Fruit fly (Drosophila melanogaster): ENCODE measurements around the gene CG14286.

DNA sequence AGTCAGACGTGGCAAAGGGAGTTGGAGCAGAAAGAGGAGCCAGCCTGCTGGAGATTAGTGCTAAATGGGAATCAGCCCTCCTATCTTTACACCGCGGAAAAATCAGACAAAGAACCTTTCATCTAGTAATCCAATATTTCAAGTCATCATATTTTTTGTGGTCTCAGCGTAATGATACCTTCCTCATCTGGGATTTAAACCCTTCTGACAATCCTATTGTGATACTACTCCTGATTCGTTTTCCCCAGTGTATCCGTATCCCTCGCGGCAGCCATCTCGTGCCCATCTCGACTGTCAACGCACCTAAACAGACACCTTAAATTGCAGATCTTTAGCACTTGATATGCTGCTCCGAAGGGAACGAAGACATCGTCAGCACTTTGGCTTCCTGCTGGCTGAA is 25.5 kb upstream of the CG14286 start:
- no peak for TF ChIP-seq jim (GFP tag; optimal IDR thresholded peaks at IDR 0.05)
- TF ChIP-seq Dif (GFP tag; optimal IDR thresholded peaks at IDR 0.05; ENCODE audit: partially characterized antibody): no peak
- TF ChIP-seq N (GFP tag; optimal IDR thresholded peaks at IDR 0.05): no peak
- no peak for TF ChIP-seq tai (GFP tag; optimal IDR thresholded peaks at IDR 0.05)

All from whole organism, wandering third instar larva.